Fruit fly (Drosophila melanogaster) whole organism, pupa: ENCODE data around the gene CG43799.

ENCODE experiments used
- CG10348 ChIP-seq: fragments of 200-800 bp; sonication (Bioruptor generic); IDR thresholded peaks from 2 replicates; pipeline ENCODE4 v1.3.6; 2022; ENCODE audit warnings: missing biosample characterization, missing genetic modification characterization
- CG15710 ChIP-seq: fragments of 200-800 bp; sonication (Bioruptor generic); optimal IDR thresholded peaks from 2 replicates; lab custom pipeline; 2018; ENCODE audit warnings: missing biosample characterization, mild to moderate bottlenecking, missing genetic modification characterization, moderate library complexity
- CG17806 ChIP-seq: fragments of 200-800 bp; sonication (Bioruptor generic); optimal IDR thresholded peaks from 2 replicates; lab custom pipeline; 2018; ENCODE audit warnings: missing biosample characterization, mild to moderate bottlenecking, missing genetic modification characterization, moderate library complexity
- CG34367 ChIP-seq: fragments of 200-800 bp; sonication (Bioruptor generic); optimal IDR thresholded peaks from 2 replicates; lab custom pipeline; 2018; ENCODE audit warnings: missing biosample characterization, mild to moderate bottlenecking, missing genetic modification characterization
- CG4496 ChIP-seq: fragments of 200-800 bp; sonication (Bioruptor generic); IDR thresholded peaks from 3 replicates; pipeline ENCODE4 v1.3.6; 2022; ENCODE audit warnings: missing biosample characterization, missing genetic modification characterization
- CG8159 ChIP-seq: fragments of 200-800 bp; sonication (Bioruptor generic); optimal IDR thresholded peaks from 3 replicates; lab custom pipeline; 2018; ENCODE audit warnings: missing biosample characterization, mild to moderate bottlenecking, missing genetic modification characterization, moderate library complexity
- CG9948 ChIP-seq: fragments of 200-800 bp; sonication (Bioruptor generic); optimal IDR thresholded peaks from 2 replicates; lab custom pipeline; 2018; ENCODE audit warnings: missing biosample characterization, mild to moderate bottlenecking, missing genetic modification characterization, moderate library complexity
- EcR ChIP-seq: fragments of 200-800 bp; sonication (Bioruptor generic); optimal IDR thresholded peaks from 3 replicates; lab custom pipeline; 2019; ENCODE audit warnings: missing biosample characterization, missing genetic modification characterization, mild to moderate bottlenecking, moderate library complexity, missing genetic modification reagents
- Pif1A ChIP-seq: fragments of 200-800 bp; sonication (Bioruptor generic); optimal IDR thresholded peaks from 3 replicates; lab custom pipeline; 2016; ENCODE audit warnings: missing biosample characterization, missing genetic modification characterization
- rn ChIP-seq: fragments of 200-800 bp; sonication (Bioruptor generic); IDR thresholded peaks from 2 replicates; pipeline ENCODE4 v1.3.6; 2022; ENCODE audit warnings: missing biosample characterization, missing genetic modification characterization

DNA sequence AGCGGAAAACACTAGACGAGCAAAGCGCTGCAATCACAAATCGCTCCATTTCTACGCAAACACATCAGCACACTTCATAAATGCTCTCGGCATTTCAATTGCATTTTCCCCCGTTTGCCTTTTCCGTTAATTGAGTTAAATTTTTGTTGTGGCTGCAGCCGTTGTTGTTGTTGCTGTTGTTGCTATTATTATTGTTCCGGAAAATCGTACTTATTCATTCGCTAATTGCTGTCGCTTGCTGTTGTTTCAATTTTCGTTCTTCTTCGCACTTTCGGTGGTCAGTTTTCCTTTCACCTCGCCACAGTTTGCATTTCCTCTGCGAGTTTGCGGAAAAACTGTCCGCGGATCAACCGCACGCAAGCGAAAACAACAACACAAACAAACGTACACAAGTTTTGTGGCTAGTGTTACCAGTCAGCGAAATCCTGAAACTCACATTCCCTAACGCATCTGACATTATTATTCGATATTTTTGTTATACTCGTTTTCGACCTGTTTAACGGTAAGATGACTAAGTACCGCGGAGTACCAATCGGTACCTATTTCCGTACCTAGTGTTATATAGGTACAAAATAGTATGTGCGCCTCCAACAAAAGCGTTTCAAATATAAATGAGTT is 7.8 kb upstream of the CG43799 start, which contains the start of gene CG13784:
- TF ChIP-seq CG9948 (tag; lab: Kevin White, UChicago), result no peak
- no peak for TF ChIP-seq CG17806 (tag; lab: Kevin White, UChicago)
- TF ChIP-seq CG34367 (tag; lab: Kevin White, UChicago), result peak; percentile 13
- TF ChIP-seq CG4496, result peak; percentile 76
- TF ChIP-seq EcR (GFP tag; lab: Kevin White, UChicago), result no peak
- no peak for TF ChIP-seq Pif1A (GFP tag; lab: Kevin White, UChicago)
- no peak for TF ChIP-seq CG10348
- peak; percentile 19 for TF ChIP-seq CG15710 (tag; lab: Kevin White, UChicago)
- no peak for TF ChIP-seq rn (GFP tag; lab: Robert Waterston, UW)
- TF ChIP-seq CG8159, result no peak
